Fruit fly (Drosophila melanogaster) whole organism, wandering third instar larva: Measurements from ENCODE around the gene Zip102B.
"Not testable (repeated sequence)": the region's sequence is repeated elsewhere in the genome, so short reads cannot be mapped to it uniquely, and the experiment has no call there.

ENCODE experiments used
- CG32264 ChIP-seq: fragments of 200-800 bp; sonication (Bioruptor generic); optimal IDR thresholded peaks from 2 replicates; lab custom pipeline; 2016; ENCODE audit warnings: missing biosample characterization, missing genetic modification characterization
- CrebA ChIP-seq: fragments of 200-800 bp; sonication (Bioruptor generic); optimal IDR thresholded peaks from 2 replicates; lab custom pipeline; 2016; ENCODE audit warnings: missing biosample characterization, mild to moderate bottlenecking, missing genetic modification characterization, borderline replicate concordance
- Dfd ChIP-seq: fragments of >200 bp; optimal IDR thresholded peaks from 2 replicates; lab custom pipeline; 2017; ENCODE audit warnings: missing biosample characterization, missing genetic modification characterization
- GATAd ChIP-seq: sonication (Bioruptor generic); optimal IDR thresholded peaks from 2 replicates; lab custom pipeline; 2016; ENCODE audit warnings: missing biosample characterization, missing genetic modification characterization
- HLH106 ChIP-seq: fragments of 200-800 bp; optimal IDR thresholded peaks from 3 replicates; lab custom pipeline; 2019; ENCODE audit warnings: missing biosample characterization, mild to moderate bottlenecking, missing genetic modification characterization, moderate library complexity
- Hnf4 ChIP-seq: fragments of 200-800 bp; sonication (Bioruptor generic); optimal IDR thresholded peaks from 2 replicates; lab custom pipeline; 2016; ENCODE audit warnings: missing biosample characterization, mild to moderate bottlenecking, missing genetic modification characterization
- Hr78 ChIP-seq: fragments of >200 bp; optimal IDR thresholded peaks from 2 replicates; lab custom pipeline; 2017; ENCODE audit warnings: missing biosample characterization, missing genetic modification characterization
- Hr83 ChIP-seq: fragments of 200-300 bp; sonication (Bioruptor generic); optimal IDR thresholded peaks from 2 replicates; lab custom pipeline; 2016; ENCODE audit warnings: missing biosample characterization, mild to moderate bottlenecking, missing genetic modification characterization, moderate library complexity; ENCODE audit not compliant: poor library complexity, severe bottlenecking
- Mio ChIP-seq: sonication (Bioruptor generic); optimal IDR thresholded peaks from 2 replicates; lab custom pipeline; 2016; ENCODE audit warnings: missing biosample characterization, missing genetic modification characterization
- Myc ChIP-seq: fragments of >200 bp; optimal IDR thresholded peaks from 2 replicates; lab custom pipeline; 2017
- N ChIP-seq: fragments of >200 bp; optimal IDR thresholded peaks from 2 replicates; lab custom pipeline; 2018; ENCODE audit warnings: missing biosample characterization, missing external identifiers, missing genetic modification characterization
- Sp1 ChIP-seq: fragments of 200-800 bp; sonication (Bioruptor generic); optimal IDR thresholded peaks from 3 replicates; lab custom pipeline; 2019; ENCODE audit warnings: missing biosample characterization, mild to moderate bottlenecking, missing genetic modification characterization, moderate library complexity
- br ChIP-seq: fragments of 200-800 bp; sonication (Bioruptor generic); optimal IDR thresholded peaks from 2 replicates; lab custom pipeline; 2016; ENCODE audit warnings: missing biosample characterization, missing genetic modification characterization
- brk ChIP-seq: fragments of 200-800 bp; sonication (Bioruptor generic); optimal IDR thresholded peaks from 2 replicates; lab custom pipeline; 2016; ENCODE audit warnings: missing biosample characterization, mild to moderate bottlenecking, missing genetic modification characterization
- dl ChIP-seq, 2 experiments: fragments of 175-275, 200-275 bp in 1 of 2; fragments of 200-275 bp in 1 of 2; sonication (Bioruptor generic); optimal IDR thresholded peaks; lab custom pipeline; 2018; ENCODE audit warnings: mild to moderate bottlenecking in 2 of 2, missing biosample characterization in 2 of 2, missing genetic modification characterization in 2 of 2, moderate library complexity in 2 of 2; ENCODE audit not compliant: partially characterized antibody in 2 of 2, insufficient read depth in 1 of 2
- dmrt93B ChIP-seq: fragments of 200-800 bp; sonication (Bioruptor generic); optimal IDR thresholded peaks from 2 replicates; lab custom pipeline; 2018; ENCODE audit warnings: missing biosample characterization, mild to moderate bottlenecking, missing genetic modification characterization
- ey ChIP-seq: fragments of 200-800 bp; sonication (Bioruptor generic); optimal IDR thresholded peaks from 2 replicates; lab custom pipeline; 2016; ENCODE audit warnings: missing biosample characterization, missing genetic modification characterization
- foxo ChIP-seq, 2 experiments: fragments of 200-800 bp; sonication (Bioruptor generic); optimal IDR thresholded peaks; 2 replicates in 1 of 2; 3 replicates in 1 of 2; lab custom pipeline; 2016 to 2017; ENCODE audit warnings: missing biosample characterization in 2 of 2, missing genetic modification characterization in 2 of 2
- fru ChIP-seq: fragments of 200-800 bp; sonication (Bioruptor generic); optimal IDR thresholded peaks from 3 replicates; lab custom pipeline; 2016; ENCODE audit warnings: missing biosample characterization, mild to moderate bottlenecking, missing genetic modification characterization
- h ChIP-seq: fragments of 200-800 bp; sonication (Bioruptor generic); optimal IDR thresholded peaks from 3 replicates; lab custom pipeline; 2016; ENCODE audit warnings: missing biosample characterization, mild to moderate bottlenecking, missing genetic modification characterization
- jim ChIP-seq: fragments of 175-275, 200-325 bp; sonication (Bioruptor generic); optimal IDR thresholded peaks from 2 replicates; lab custom pipeline; 2016; ENCODE audit warnings: missing biosample characterization, mild to moderate bottlenecking, missing genetic modification characterization
- lola ChIP-seq: fragments of >200 bp; optimal IDR thresholded peaks from 2 replicates; lab custom pipeline; 2017; ENCODE audit warnings: missing biosample characterization, missing genetic modification characterization
- pan ChIP-seq: fragments of >200 bp; optimal IDR thresholded peaks from 2 replicates; lab custom pipeline; 2017
- sage ChIP-seq: fragments of 200-800 bp; sonication (Bioruptor generic); optimal IDR thresholded peaks from 2 replicates; lab custom pipeline; 2016; ENCODE audit warnings: missing biosample characterization, mild to moderate bottlenecking, missing genetic modification characterization
- sv ChIP-seq: fragments of 200-800 bp; sonication (Bioruptor generic); optimal IDR thresholded peaks from 3 replicates; lab custom pipeline; 2016; ENCODE audit warnings: missing biosample characterization, missing genetic modification characterization
- usp ChIP-seq: fragments of >200 bp; optimal IDR thresholded peaks from 2 replicates; lab custom pipeline; 2017; ENCODE audit warnings: missing biosample characterization, missing genetic modification characterization
- woc ChIP-seq: sonication (Bioruptor generic); optimal IDR thresholded peaks from 2 replicates; lab custom pipeline; 2016; ENCODE audit warnings: missing biosample characterization, mild to moderate bottlenecking, missing genetic modification characterization

The Zip102B gene

dm6 chr4:306431-307342 is 7.2 kb downstream of the Zip102B start, which contains the start of gene Syt7:
Gene Syt7, minus strand, starts transcription at chr4:306481.
- TF ChIP-seq pan (lab: Kevin White, UChicago); Sp1 (GFP tag; lab: Kevin White, UChicago); sv (GFP tag; lab: Kevin White, UChicago): not testable (repeated sequence)

dm6 chr4:305697-306096 is 8.2 kb downstream of the Zip102B start:
- TF ChIP-seq dmrt93B (GFP tag; lab: Kevin White, UChicago) (no peak), lola (GFP tag; lab: Kevin White, UChicago) (no peak), br (GFP tag; lab: Kevin White, UChicago) (no peak), woc (GFP tag; lab: Kevin White, UChicago) (no peak), CG32264 (GFP tag; lab: Kevin White, UChicago) (no peak)

- no peak for TF ChIP-seq Sp1 (GFP tag; lab: Kevin White, UChicago)
- no peak for TF ChIP-seq pan (lab: Kevin White, UChicago)
- no peak for TF ChIP-seq dmrt93B (GFP tag; lab: Kevin White, UChicago)
- TF ChIP-seq h, result no peak
- TF ChIP-seq br (GFP tag; lab: Kevin White, UChicago), result no peak
- TF ChIP-seq sage (GFP tag; lab: Kevin White, UChicago), result no peak
- TF ChIP-seq foxo (GFP tag; optimal IDR thresholded peaks at IDR 0.05; lab: Kevin White, UChicago), result no peak
- TF ChIP-seq fru, result no peak
- TF ChIP-seq Mio (GFP tag; lab: Kevin White, UChicago), result no peak
- no peak for TF ChIP-seq Hr83 (GFP tag; lab: Kevin White, UChicago)
- no peak for TF ChIP-seq Dfd (GFP tag; lab: Kevin White, UChicago)
- TF ChIP-seq ey (GFP tag; lab: Kevin White, UChicago), result no peak
- TF ChIP-seq GATAd (GFP tag; lab: Kevin White, UChicago), result no peak
Observed at dm6 chr4:292403-292802, 21.5 kb downstream of the Zip102B start.

dm6 chr4:276325-276724 is 37.6 kb downstream of the Zip102B start, which contains the start of gene NfI:
Gene NfI, minus strand, starts transcription at chr4:276369.
- TF ChIP-seq jim (GFP tag; lab: Kevin White, UChicago) (no peak), h (no peak), dl (GFP tag; optimal IDR thresholded peaks at IDR 0.05; lab: Kevin White, UChicago; ENCODE audit: insufficient read depth in 1 of 2, partially characterized antibody in 2 of 2) (no peak), pan (lab: Kevin White, UChicago) (no peak), Sp1 (GFP tag; lab: Kevin White, UChicago) (no peak), usp (GFP tag; lab: Kevin White, UChicago) (no peak), CrebA (GFP tag; lab: Kevin White, UChicago) (no peak), Myc (lab: Kevin White, UChicago) (no peak), dmrt93B (GFP tag; lab: Kevin White, UChicago) (no peak), CG32264 (GFP tag; lab: Kevin White, UChicago) (no peak), brk (no peak), foxo (GFP tag; optimal IDR thresholded peaks at IDR 0.05; lab: Kevin White, UChicago) (no peak)

dm6 chr4:274704-275103 is 39.2 kb downstream of the Zip102B start:
- TF ChIP-seq foxo (GFP tag; optimal IDR thresholded peaks at IDR 0.05; lab: Kevin White, UChicago) (no peak), dl (GFP tag; optimal IDR thresholded peaks at IDR 0.05; lab: Kevin White, UChicago; ENCODE audit: insufficient read depth in 1 of 2, partially characterized antibody in 2 of 2) (no peak), jim (GFP tag; lab: Kevin White, UChicago) (no peak), HLH106 (no peak), N (GFP tag; lab: Kevin White, UChicago) (no peak), Hr78 (GFP tag; lab: Kevin White, UChicago) (no peak), Hr83 (GFP tag; lab: Kevin White, UChicago) (no peak), Myc (lab: Kevin White, UChicago) (no peak), Hnf4 (no peak), Sp1 (GFP tag; lab: Kevin White, UChicago) (no peak), CG32264 (GFP tag; lab: Kevin White, UChicago) (no peak), br (GFP tag; lab: Kevin White, UChicago) (no peak), brk (no peak), usp (GFP tag; lab: Kevin White, UChicago) (no peak)
